Fruit fly (Drosophila melanogaster) whole organism, embryonic: Measurements from ENCODE around the gene CG43078.

Experiments
- BtbVII ChIP-seq: fragments of 200-800 bp; sonication (Bioruptor generic); optimal IDR thresholded peaks from 3 replicates; lab custom pipeline; 2017; ENCODE audit warnings: missing biosample characterization, mild to moderate bottlenecking, missing genetic modification characterization
- C15 ChIP-seq: fragments of 200-800 bp; sonication (Bioruptor generic); IDR thresholded peaks from 3 replicates; pipeline ENCODE4 v1.3.6; 2022; ENCODE audit warnings: missing biosample characterization, missing genetic modification characterization
- CG10209 ChIP-seq: fragments of 200-800 bp; sonication (Bioruptor generic); optimal IDR thresholded peaks from 3 replicates; lab custom pipeline; 2017; ENCODE audit warnings: missing biosample characterization, mild to moderate bottlenecking, missing genetic modification characterization, missing genetic modification reagents
- CG10321 ChIP-seq: fragments of 200-800 bp; sonication (Bioruptor generic); IDR thresholded peaks from 2 replicates; pipeline ENCODE4 v1.3.6; 2022; ENCODE audit warnings: missing biosample characterization, missing genetic modification characterization
- CG10431 ChIP-seq: fragments of 200-800 bp; sonication (Bioruptor generic); optimal IDR thresholded peaks from 3 replicates; lab custom pipeline; 2018; ENCODE audit warnings: missing biosample characterization, mild to moderate bottlenecking, missing genetic modification characterization
- CG10959 ChIP-seq: fragments of 200-800 bp; sonication (Bioruptor generic); IDR thresholded peaks from 2 replicates; pipeline ENCODE4 v1.3.6; 2022; ENCODE audit warnings: missing biosample characterization, missing genetic modification characterization
- CG11398 ChIP-seq: fragments of 200-800 bp; sonication (Bioruptor generic); optimal IDR thresholded peaks from 2 replicates; lab custom pipeline; 2016; ENCODE audit warnings: missing biosample characterization, missing genetic modification characterization
- CG12391 ChIP-seq: fragments of 200-800 bp; sonication (Bioruptor generic); optimal IDR thresholded peaks from 3 replicates; lab custom pipeline; 2018; ENCODE audit warnings: missing biosample characterization, mild to moderate bottlenecking, missing genetic modification characterization, moderate library complexity
- CG12769 ChIP-seq: fragments of 200-800 bp; sonication (Bioruptor generic); optimal IDR thresholded peaks from 2 replicates; lab custom pipeline; 2019; ENCODE audit warnings: missing biosample characterization, mild to moderate bottlenecking, missing genetic modification characterization, moderate library complexity
- CG15514 ChIP-seq: fragments of 200-800 bp; sonication (Bioruptor generic); optimal IDR thresholded peaks from 3 replicates; lab custom pipeline; 2017; ENCODE audit warnings: missing biosample characterization, missing genetic modification characterization, mild to moderate bottlenecking, moderate library complexity, missing genetic modification reagents
- CG18599 ChIP-seq: fragments of 200-800 bp; sonication (Bioruptor generic); optimal IDR thresholded peaks from 3 replicates; lab custom pipeline; 2017; ENCODE audit warnings: missing biosample characterization, missing genetic modification characterization, mild to moderate bottlenecking, moderate library complexity, missing genetic modification reagents
- CG2199 ChIP-seq: fragments of 200-800 bp; sonication (Bioruptor generic); IDR thresholded peaks from 3 replicates; pipeline ENCODE4 v1.3.6; 2022; ENCODE audit warnings: missing biosample characterization, missing genetic modification characterization
- CG2202 ChIP-seq: fragments of 200-800 bp; sonication (Bioruptor generic); optimal IDR thresholded peaks from 2 replicates; lab custom pipeline; 2018; ENCODE audit warnings: missing biosample characterization, mild to moderate bottlenecking, missing genetic modification characterization
- CG30020 ChIP-seq: fragments of 200-800 bp; optimal IDR thresholded peaks from 2 replicates; lab custom pipeline; 2019; ENCODE audit warnings: missing biosample characterization, mild to moderate bottlenecking, missing genetic modification characterization, moderate library complexity
- CG4424 ChIP-seq: fragments of 200-800 bp; sonication (Bioruptor generic); optimal IDR thresholded peaks from 3 replicates; lab custom pipeline; 2016; ENCODE audit warnings: missing biosample characterization, missing genetic modification characterization
- CG6175 ChIP-seq: fragments of 200-800 bp; sonication (Bioruptor generic); IDR thresholded peaks from 3 replicates; pipeline ENCODE4 v1.3.6; 2022; ENCODE audit warnings: missing biosample characterization, missing genetic modification characterization
- CG6683 ChIP-seq: fragments of 200-800 bp; sonication (Bioruptor generic); optimal IDR thresholded peaks from 2 replicates; lab custom pipeline; 2017; ENCODE audit warnings: missing biosample characterization, mild to moderate bottlenecking, missing genetic modification characterization, missing genetic modification reagents
- CG6813 ChIP-seq: fragments of 200-800 bp; sonication (Bioruptor generic); optimal IDR thresholded peaks from 2 replicates; lab custom pipeline; 2017; ENCODE audit warnings: missing biosample characterization, missing genetic modification characterization, mild to moderate bottlenecking, moderate library complexity, missing genetic modification reagents
- CG7271 ChIP-seq: fragments of 200-800 bp; sonication (Bioruptor generic); optimal IDR thresholded peaks from 2 replicates; lab custom pipeline; 2018; ENCODE audit warnings: missing biosample characterization, mild to moderate bottlenecking, missing genetic modification characterization, moderate library complexity
- CG7839 ChIP-seq: fragments of 200-800 bp; sonication (Bioruptor generic); optimal IDR thresholded peaks from 3 replicates; lab custom pipeline; 2018; ENCODE audit warnings: missing biosample characterization, mild to moderate bottlenecking, missing genetic modification characterization, moderate library complexity
- CG9727 ChIP-seq: fragments of 200-800 bp; sonication (Bioruptor generic); optimal IDR thresholded peaks from 3 replicates; lab custom pipeline; 2017; ENCODE audit warnings: missing biosample characterization, mild to moderate bottlenecking, missing genetic modification characterization
- CHES-1-like ChIP-seq: fragments of 200-800 bp; sonication (Bioruptor generic); optimal IDR thresholded peaks from 2 replicates; lab custom pipeline; 2016; ENCODE audit warnings: missing biosample characterization, missing genetic modification characterization
- Dbx ChIP-seq: fragments of 200-800 bp; sonication (Bioruptor generic); IDR thresholded peaks from 3 replicates; pipeline ENCODE4 v1.3.6; 2022; ENCODE audit warnings: missing biosample characterization, missing genetic modification characterization
- ERR ChIP-seq: fragments of 200-800 bp; sonication (Bioruptor generic); optimal IDR thresholded peaks from 2 replicates; lab custom pipeline; 2016; ENCODE audit warnings: missing biosample characterization, missing genetic modification characterization
- Hand ChIP-seq: fragments of 200-800 bp; sonication (Bioruptor generic); optimal IDR thresholded peaks from 2 replicates; lab custom pipeline; 2017; ENCODE audit warnings: mild to moderate bottlenecking, missing biosample characterization, missing genetic modification reagents, missing genetic modification characterization
- Jarid2 ChIP-seq: fragments of 200-800 bp; sonication (Bioruptor generic); optimal IDR thresholded peaks from 3 replicates; lab custom pipeline; 2017; ENCODE audit warnings: mild to moderate bottlenecking, missing biosample characterization, missing genetic modification reagents, missing genetic modification characterization
- NC2β ChIP-seq: fragments of 200-800 bp; sonication (Bioruptor generic); optimal IDR thresholded peaks from 2 replicates; lab custom pipeline; 2016; ENCODE audit warnings: missing biosample characterization, missing genetic modification characterization
- Oaz ChIP-seq: fragments of 200-800 bp; sonication (Bioruptor generic); IDR thresholded peaks from 2 replicates; pipeline ENCODE4 v1.3.6; 2022; ENCODE audit warnings: missing biosample characterization, missing genetic modification characterization
- Rfx ChIP-seq: fragments of 200-800 bp; sonication (Bioruptor generic); IDR thresholded peaks from 2 replicates; pipeline ENCODE4 v1.3.6; 2022; ENCODE audit warnings: missing biosample characterization, missing genetic modification characterization
- Side ChIP-seq: fragments of 200-800 bp; sonication (Bioruptor generic); optimal IDR thresholded peaks from 2 replicates; lab custom pipeline; 2016; ENCODE audit warnings: missing biosample characterization, missing genetic modification characterization
- Sry-δ ChIP-seq: fragments of 200-800 bp; sonication (Bioruptor generic); optimal IDR thresholded peaks from 2 replicates; lab custom pipeline; 2016; ENCODE audit warnings: missing biosample characterization, missing genetic modification characterization
- Xrp1 ChIP-seq: fragments of 200-800 bp; sonication (Bioruptor generic); IDR thresholded peaks from 2 replicates; pipeline ENCODE4 v1.3.6; 2022; ENCODE audit warnings: missing biosample characterization, missing genetic modification characterization
- ase ChIP-seq: fragments of 200-800 bp; sonication (Bioruptor generic); IDR thresholded peaks from 3 replicates; pipeline ENCODE4 v1.3.6; 2022; ENCODE audit warnings: missing biosample characterization, missing genetic modification characterization
- chinmo ChIP-seq: fragments of 200-800 bp; sonication (Bioruptor generic); IDR thresholded peaks from 4 replicates; pipeline ENCODE4 v1.3.6; 2022; ENCODE audit warnings: missing biosample characterization, missing genetic modification characterization; ENCODE audit not compliant: partially characterized antibody
- corto ChIP-seq: fragments of 200-800 bp; sonication (Bioruptor generic); optimal IDR thresholded peaks from 2 replicates; lab custom pipeline; 2016; ENCODE audit warnings: missing biosample characterization, mild to moderate bottlenecking, missing genetic modification characterization, moderate library complexity
- cwo ChIP-seq: fragments of 200-800 bp; sonication (Bioruptor generic); optimal IDR thresholded peaks from 3 replicates; lab custom pipeline; 2017; ENCODE audit warnings: missing biosample characterization, missing genetic modification characterization, mild to moderate bottlenecking, moderate library complexity, missing genetic modification reagents
- dmrt11E ChIP-seq: fragments of 200-800 bp; sonication (Bioruptor generic); optimal IDR thresholded peaks from 3 replicates; lab custom pipeline; 2018; ENCODE audit warnings: missing biosample characterization, mild to moderate bottlenecking, missing genetic modification characterization, moderate library complexity
- ham ChIP-seq: fragments of 200-800 bp; sonication (Bioruptor generic); IDR thresholded peaks from 2 replicates; pipeline ENCODE4 v1.3.6; 2022; ENCODE audit warnings: missing biosample characterization, missing genetic modification characterization
- hbn ChIP-seq: fragments of 200-800 bp; sonication (Bioruptor generic); IDR thresholded peaks from 2 replicates; pipeline ENCODE4 v1.3.6; 2022; ENCODE audit warnings: missing biosample characterization, missing genetic modification characterization; ENCODE audit not compliant: partially characterized antibody
- hkb ChIP-seq, 2 experiments: fragments of 200-800 bp in 1 of 2; fragments of >200 bp in 1 of 2; sonication (Bioruptor generic) in 1 of 2; IDR thresholded peaks in 1 of 2; optimal IDR thresholded peaks in 1 of 2; 2 replicates each; pipeline versions ENCODE4 v1.3.6 to Lab custom; 2017 to 2022; ENCODE audit warnings: missing biosample characterization in 1 of 2, missing genetic modification characterization in 1 of 2
- ind ChIP-seq: fragments of 200-800 bp; sonication (Bioruptor generic); optimal IDR thresholded peaks from 3 replicates; lab custom pipeline; 2016; ENCODE audit warnings: missing biosample characterization, missing genetic modification characterization
- kah ChIP-seq: fragments of 200-800 bp; sonication (Bioruptor generic); optimal IDR thresholded peaks from 2 replicates; lab custom pipeline; 2018; ENCODE audit warnings: missing biosample characterization, mild to moderate bottlenecking, missing genetic modification characterization
- ken ChIP-seq: fragments of 200-800 bp; sonication (Bioruptor generic); IDR thresholded peaks from 3 replicates; pipeline ENCODE4 v1.3.6; 2022; ENCODE audit warnings: missing biosample characterization, missing genetic modification characterization
- mirr ChIP-seq: fragments of 200-800 bp; sonication (Bioruptor generic); optimal IDR thresholded peaks from 3 replicates; lab custom pipeline; 2018; ENCODE audit warnings: missing biosample characterization, mild to moderate bottlenecking, missing genetic modification characterization
- nerfin-1 ChIP-seq: fragments of 200-800 bp; sonication (Bioruptor generic); optimal IDR thresholded peaks from 3 replicates; lab custom pipeline; 2019; ENCODE audit warnings: missing biosample characterization, mild to moderate bottlenecking, missing genetic modification characterization, moderate library complexity
- phol ChIP-seq: fragments of 200-800 bp; sonication (Bioruptor generic); optimal IDR thresholded peaks from 3 replicates; lab custom pipeline; 2018; ENCODE audit warnings: missing biosample characterization, mild to moderate bottlenecking, missing genetic modification characterization, moderate library complexity
- trem ChIP-seq: fragments of 200-800 bp; optimal IDR thresholded peaks from 3 replicates; lab custom pipeline; 2019; ENCODE audit warnings: missing biosample characterization, mild to moderate bottlenecking, missing genetic modification characterization, moderate library complexity
- usp ChIP-seq: fragments of >200 bp; optimal IDR thresholded peaks from 2 replicates; lab custom pipeline; 2017; ENCODE audit warnings: missing biosample characterization, missing genetic modification characterization
- wek ChIP-seq: fragments of 200-800 bp; sonication (Bioruptor generic); optimal IDR thresholded peaks from 3 replicates; lab custom pipeline; 2018; ENCODE audit warnings: missing biosample characterization, mild to moderate bottlenecking, missing genetic modification characterization, moderate library complexity
- yki ChIP-seq: fragments of >200 bp; optimal IDR thresholded peaks from 3 replicates; lab custom pipeline; 2018

CG43078 gene

DNA sequence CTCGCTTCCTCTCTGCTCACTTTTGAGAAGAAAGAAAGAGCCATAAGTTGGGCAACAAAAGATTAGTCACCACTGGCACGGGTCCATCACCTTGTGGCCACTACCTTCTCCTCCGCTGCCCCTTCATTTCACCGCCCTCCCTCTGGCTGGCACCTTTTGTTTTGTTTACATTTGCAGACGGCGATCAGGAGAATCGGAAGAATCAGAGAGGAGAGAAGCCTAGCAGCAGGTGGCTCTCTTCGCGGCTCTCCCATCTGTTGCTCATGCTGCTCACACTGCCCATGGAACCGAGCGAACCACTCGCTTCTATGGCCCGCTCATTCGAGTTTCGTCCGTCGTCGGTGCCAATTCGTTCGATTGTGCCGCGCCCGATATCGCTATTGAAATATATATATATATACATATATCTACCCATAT, 30.2 kb upstream of the CG43078 start (continued):
- TF ChIP-seq CHES-1-like (GFP tag; lab: Kevin White, UChicago) (peak; percentile 37), nerfin-1 (tag; lab: Kevin White, UChicago) (no peak), chinmo (peak; percentile 91; the same call in 1 of the 4 replicates), CG7839 (tag; lab: Kevin White, UChicago) (peak; percentile 2), CG6683 (GFP tag; lab: Kevin White, UChicago) (no peak), CG15514 (peak; percentile 62), CG18599 (GFP tag; lab: Kevin White, UChicago) (peak; percentile 20), ind (GFP tag; lab: Kevin White, UChicago) (no peak), usp (GFP tag; lab: Kevin White, UChicago) (no peak), ERR (GFP tag; lab: Kevin White, UChicago) (no peak), Xrp1 (GFP tag; lab: Robert Waterston, UW) (peak; percentile 38), wek (GFP tag; lab: Kevin White, UChicago) (peak; percentile 41), Rfx (GFP tag; lab: Robert Waterston, UW) (peak; percentile 16; the same call in 1 of the 2 replicates), BtbVII (GFP tag; lab: Kevin White, UChicago) (peak; percentile 39), ham (GFP tag; lab: Robert Waterston, UW) (no peak), Side (GFP tag; lab: Kevin White, UChicago) (no peak), trem (tag; lab: Kevin White, UChicago) (peak; percentile 15), Jarid2 (GFP tag; lab: Kevin White, UChicago) (peak; percentile 79), CG6813 (GFP tag; lab: Kevin White, UChicago) (peak; percentile 30), dmrt11E (no peak), Dbx (GFP tag; lab: Robert Waterston, UW) (peak; percentile 76; the same call in 2 of the 3 replicates), corto (GFP tag; lab: Kevin White, UChicago) (peak; percentile 62), ase (GFP tag; lab: Robert Waterston, UW) (no peak), CG4424 (GFP tag; lab: Kevin White, UChicago) (no peak), Hand (GFP tag; lab: Kevin White, UChicago) (peak; percentile 24), CG30020 (tag; lab: Kevin White, UChicago) (no peak), CG10431 (GFP tag; lab: Kevin White, UChicago) (peak; percentile 67), hkb (optimal IDR thresholded peaks at IDR 0.05; lab: Kevin White, UChicago) (no peak), hkb (GFP tag; IDR thresholded peaks at IDR 0.05; lab: Robert Waterston, UW) (0 out of 2 replicates have a peak, but pooled peaks have one; percentile 26), CG10209 (GFP tag; lab: Kevin White, UChicago) (no peak), CG2202 (no peak), CG7271 (no peak), kah (peak; percentile 97), CG11398 (no peak), C15 (GFP tag; lab: Robert Waterston, UW) (no peak), CG12769 (tag; lab: Kevin White, UChicago) (peak; percentile 91), cwo (peak; percentile 45), mirr (GFP tag; lab: Kevin White, UChicago) (peak; percentile 54), phol (no peak), hbn (GFP tag; lab: Robert Waterston, UW) (peak; percentile 41; the same call in 1 of the 2 replicates), CG2199 (GFP tag; lab: Robert Waterston, UW) (0 out of 3 replicates have a peak, but pooled peaks have one; percentile 34), Oaz (GFP tag; lab: Robert Waterston, UW) (no peak), CG12391 (no peak), CG6175 (GFP tag; lab: Robert Waterston, UW) (peak; percentile 59; the same call in 2 of the 3 replicates), CG10321 (GFP tag; lab: Robert Waterston, UW) (0 out of 2 replicates have a peak, but pooled peaks have one; percentile 16), CG10959 (GFP tag; lab: Robert Waterston, UW) (no peak), yki (lab: Kevin White, UChicago) (peak; percentile 86), Sry-δ (GFP tag; lab: Kevin White, UChicago) (no peak), CG9727 (GFP tag; lab: Kevin White, UChicago) (no peak), ken (GFP tag; lab: Robert Waterston, UW) (0 out of 3 replicates have a peak, but pooled peaks have one; percentile 52), NC2β (GFP tag; lab: Kevin White, UChicago) (no peak)
